Fruit fly (Drosophila melanogaster) whole organism, embryonic: Measurements from ENCODE around the gene CG31050.

ENCODE experiments used
- Ada2b ChIP-seq: fragments of 200-800 bp; sonication (Bioruptor generic); IDR thresholded peaks from 2 replicates; pipeline ENCODE4 v1.3.6; 2022; ENCODE audit warnings: missing biosample characterization, missing genetic modification characterization
- CG10979 ChIP-seq: fragments of 200-800 bp; sonication (Bioruptor generic); optimal IDR thresholded peaks from 2 replicates; lab custom pipeline; 2018; ENCODE audit warnings: missing biosample characterization, mild to moderate bottlenecking, missing genetic modification characterization, moderate library complexity
- CG11247 ChIP-seq: fragments of 200-800 bp; sonication (Bioruptor generic); IDR thresholded peaks from 2 replicates; pipeline ENCODE4 v1.3.6; 2022; ENCODE audit warnings: missing biosample characterization, missing genetic modification characterization
- CG12071 ChIP-seq: fragments of 200-800 bp; sonication (Bioruptor generic); optimal IDR thresholded peaks from 3 replicates; lab custom pipeline; 2018; ENCODE audit warnings: missing biosample characterization, mild to moderate bottlenecking, missing genetic modification characterization
- CG12769 ChIP-seq: fragments of 200-800 bp; sonication (Bioruptor generic); optimal IDR thresholded peaks from 2 replicates; lab custom pipeline; 2019; ENCODE audit warnings: missing biosample characterization, mild to moderate bottlenecking, missing genetic modification characterization, moderate library complexity
- CG1529 ChIP-seq: fragments of 200-800 bp; sonication (Bioruptor generic); optimal IDR thresholded peaks from 3 replicates; lab custom pipeline; 2018; ENCODE audit warnings: missing biosample characterization, missing genetic modification characterization
- CG15514 ChIP-seq: fragments of 200-800 bp; sonication (Bioruptor generic); optimal IDR thresholded peaks from 3 replicates; lab custom pipeline; 2017; ENCODE audit warnings: missing biosample characterization, missing genetic modification characterization, mild to moderate bottlenecking, moderate library complexity, missing genetic modification reagents
- CG18619 ChIP-seq: fragments of 200-800 bp; sonication (Bioruptor generic); optimal IDR thresholded peaks from 3 replicates; lab custom pipeline; 2017; ENCODE audit warnings: missing biosample characterization, mild to moderate bottlenecking, missing genetic modification characterization
- CG3065 ChIP-seq: fragments of 200-800 bp; sonication (Bioruptor generic); optimal IDR thresholded peaks from 2 replicates; lab custom pipeline; 2016; ENCODE audit warnings: missing biosample characterization, missing genetic modification characterization
- CG3281 ChIP-seq: fragments of 200-800 bp; sonication (Bioruptor generic); optimal IDR thresholded peaks from 3 replicates; lab custom pipeline; 2017; ENCODE audit warnings: missing biosample characterization, mild to moderate bottlenecking, missing genetic modification characterization
- CG43689 ChIP-seq: fragments of 200-800 bp; sonication (Bioruptor generic); IDR thresholded peaks from 2 replicates; pipeline ENCODE4 v1.3.6; 2022; ENCODE audit warnings: missing biosample characterization, missing genetic modification characterization
- CG6175 ChIP-seq: fragments of 200-800 bp; sonication (Bioruptor generic); IDR thresholded peaks from 3 replicates; pipeline ENCODE4 v1.3.6; 2022; ENCODE audit warnings: missing biosample characterization, missing genetic modification characterization
- CG6689 ChIP-seq: fragments of 200-800 bp; sonication (Bioruptor generic); IDR thresholded peaks from 2 replicates; pipeline ENCODE4 v1.3.6; 2022; ENCODE audit warnings: missing biosample characterization, missing genetic modification characterization
- CG6765 ChIP-seq: fragments of 200-800 bp; sonication (Bioruptor generic); optimal IDR thresholded peaks from 3 replicates; lab custom pipeline; 2017; ENCODE audit warnings: missing biosample characterization, mild to moderate bottlenecking, missing genetic modification characterization
- CG6813 ChIP-seq: fragments of 200-800 bp; sonication (Bioruptor generic); optimal IDR thresholded peaks from 2 replicates; lab custom pipeline; 2017; ENCODE audit warnings: missing biosample characterization, missing genetic modification characterization, mild to moderate bottlenecking, moderate library complexity, missing genetic modification reagents
- CG7963 ChIP-seq: fragments of 200-800 bp; sonication (Bioruptor generic); IDR thresholded peaks from 3 replicates; pipeline ENCODE4 v1.3.6; 2022; ENCODE audit warnings: missing biosample characterization, missing genetic modification characterization; ENCODE audit not compliant: partially characterized antibody
- CG8359 ChIP-seq: fragments of 200-800 bp; sonication (Bioruptor generic); optimal IDR thresholded peaks from 2 replicates; lab custom pipeline; 2017; ENCODE audit warnings: missing biosample characterization, mild to moderate bottlenecking, missing genetic modification characterization, borderline replicate concordance
- Dip2 ChIP-seq: fragments of 200-800 bp; sonication (Bioruptor generic); IDR thresholded peaks from 2 replicates; pipeline ENCODE4 v1.3.6; 2022; ENCODE audit warnings: missing biosample characterization, missing genetic modification characterization
- Drgx ChIP-seq: fragments of 200-800 bp; sonication (Bioruptor generic); IDR thresholded peaks from 2 replicates; pipeline ENCODE4 v1.3.6; 2022; ENCODE audit warnings: missing biosample characterization, missing genetic modification characterization
- E2f2 ChIP-seq: fragments of 200-800 bp; sonication (Bioruptor generic); IDR thresholded peaks from 2 replicates; pipeline ENCODE4 v1.3.6; 2022; ENCODE audit warnings: missing biosample characterization, missing genetic modification characterization
- HLH3B ChIP-seq: fragments of 200-800 bp; sonication (Bioruptor generic); IDR thresholded peaks from 2 replicates; pipeline ENCODE4 v1.3.6; 2022; ENCODE audit warnings: missing biosample characterization, missing genetic modification characterization
- HLH4C ChIP-seq: fragments of 200-800 bp; sonication (Bioruptor generic); IDR thresholded peaks from 3 replicates; pipeline ENCODE4 v1.3.6; 2022; ENCODE audit warnings: missing biosample characterization, missing genetic modification characterization; ENCODE audit not compliant: partially characterized antibody
- HLH54F ChIP-seq: fragments of 200-800 bp; sonication (Bioruptor generic); optimal IDR thresholded peaks from 3 replicates; lab custom pipeline; 2016; ENCODE audit warnings: missing biosample characterization, missing genetic modification characterization
- Mrtf ChIP-seq: fragments of 200-800 bp; sonication (Bioruptor generic); IDR thresholded peaks from 3 replicates; pipeline ENCODE4 v1.3.6; 2022; ENCODE audit warnings: missing biosample characterization, missing genetic modification characterization
- Neu2 ChIP-seq: fragments of 200-800 bp; sonication (Bioruptor generic); optimal IDR thresholded peaks from 3 replicates; lab custom pipeline; 2016; ENCODE audit warnings: missing biosample characterization, missing genetic modification characterization, borderline replicate concordance
- Rx ChIP-seq: fragments of 200-800 bp; sonication (Bioruptor generic); IDR thresholded peaks from 2 replicates; pipeline ENCODE4 v1.3.6; 2022; ENCODE audit warnings: missing biosample characterization, missing genetic modification characterization
- Scr ChIP-seq: fragments of 200-800 bp; sonication (Bioruptor generic); IDR thresholded peaks from 2 replicates; pipeline ENCODE4 v1.3.6; 2022; ENCODE audit warnings: missing biosample characterization, missing genetic modification characterization; ENCODE audit not compliant: partially characterized antibody
- TFAM ChIP-seq: fragments of 200-800 bp; sonication (Bioruptor generic); optimal IDR thresholded peaks from 2 replicates; lab custom pipeline; 2017; ENCODE audit warnings: missing biosample characterization, missing genetic modification characterization, inconsistent platforms
- ab ChIP-seq: fragments of 200-800 bp; sonication (Bioruptor generic); optimal IDR thresholded peaks from 2 replicates; lab custom pipeline; 2016; ENCODE audit warnings: missing biosample characterization, missing genetic modification characterization
- al ChIP-seq: fragments of 200-800 bp; sonication (Bioruptor generic); IDR thresholded peaks from 2 replicates; pipeline ENCODE4 v1.3.6; 2022; ENCODE audit warnings: missing biosample characterization, missing genetic modification characterization
- cad ChIP-seq: fragments of >200 bp; optimal IDR thresholded peaks from 2 replicates; lab custom pipeline; 2017; ENCODE audit warnings: missing biosample characterization, missing genetic modification characterization
- crc ChIP-seq: fragments of 200-800 bp; sonication (Bioruptor generic); optimal IDR thresholded peaks from 2 replicates; lab custom pipeline; 2016; ENCODE audit warnings: missing biosample characterization, missing genetic modification characterization
- danr ChIP-seq: fragments of 200-800 bp; sonication (Bioruptor generic); IDR thresholded peaks from 2 replicates; pipeline ENCODE4 v1.3.6; 2022; ENCODE audit warnings: missing biosample characterization, missing genetic modification characterization
- dm ChIP-seq: fragments of 200-800 bp; sonication (Bioruptor generic); optimal IDR thresholded peaks from 3 replicates; lab custom pipeline; 2016; ENCODE audit warnings: missing biosample characterization, missing genetic modification characterization
- dmrt11E ChIP-seq: fragments of 200-800 bp; sonication (Bioruptor generic); optimal IDR thresholded peaks from 3 replicates; lab custom pipeline; 2018; ENCODE audit warnings: missing biosample characterization, mild to moderate bottlenecking, missing genetic modification characterization, moderate library complexity
- ftz-f1 ChIP-seq: fragments of 200-800 bp; sonication (Bioruptor generic); optimal IDR thresholded peaks from 2 replicates; lab custom pipeline; 2016; ENCODE audit warnings: missing biosample characterization, missing genetic modification characterization
- gsb ChIP-seq: fragments of 200-800 bp; sonication (Bioruptor generic); IDR thresholded peaks from 2 replicates; pipeline ENCODE4 v1.3.6; 2022; ENCODE audit warnings: missing biosample characterization, missing genetic modification characterization
- ind ChIP-seq: fragments of 200-800 bp; sonication (Bioruptor generic); optimal IDR thresholded peaks from 3 replicates; lab custom pipeline; 2016; ENCODE audit warnings: missing biosample characterization, missing genetic modification characterization
- knrl ChIP-seq: fragments of 200-800 bp; sonication (Bioruptor generic); IDR thresholded peaks from 3 replicates; pipeline ENCODE4 v1.3.6; 2022; ENCODE audit warnings: missing biosample characterization, missing genetic modification characterization; ENCODE audit not compliant: partially characterized antibody
- mam ChIP-seq: fragments of 200-800 bp; sonication (Bioruptor generic); optimal IDR thresholded peaks from 3 replicates; lab custom pipeline; 2016; ENCODE audit warnings: missing biosample characterization, missing genetic modification characterization
- pfk ChIP-seq: fragments of 200-800 bp; sonication (Bioruptor generic); optimal IDR thresholded peaks from 2 replicates; lab custom pipeline; 2018; ENCODE audit warnings: missing biosample characterization, mild to moderate bottlenecking, missing genetic modification characterization, moderate library complexity
- pnt ChIP-seq: fragments of 200-800 bp; sonication (Bioruptor generic); optimal IDR thresholded peaks from 3 replicates; lab custom pipeline; 2016; ENCODE audit warnings: missing biosample characterization, missing genetic modification characterization
- prd ChIP-seq, 3 experiments: fragments of >200 bp in 2 of 3; fragments of 200-800 bp in 1 of 3; sonication (Bioruptor generic) in 1 of 3; optimal IDR thresholded peaks in 2 of 3; IDR thresholded peaks in 1 of 3; 2 replicates in 2 of 3; 3 replicates in 1 of 3; pipeline versions ENCODE4 v1.3.6 to Lab custom; 2017 to 2022; ENCODE audit warnings: missing biosample characterization in 1 of 3, missing genetic modification characterization in 1 of 3
- rib ChIP-seq: fragments of 200-800 bp; sonication (Bioruptor generic); IDR thresholded peaks from 2 replicates; pipeline ENCODE4 v1.3.6; 2022; ENCODE audit warnings: missing biosample characterization, missing genetic modification characterization
- so ChIP-seq: fragments of 200-800 bp; sonication (Bioruptor generic); IDR thresholded peaks from 3 replicates; pipeline ENCODE4 v1.3.6; 2022; ENCODE audit warnings: missing biosample characterization, missing genetic modification characterization
- sr ChIP-seq: fragments of 200-800 bp; sonication (Bioruptor generic); IDR thresholded peaks from 3 replicates; pipeline ENCODE4 v1.3.6; 2022; ENCODE audit warnings: missing biosample characterization, missing genetic modification characterization
- tio ChIP-seq: fragments of 200-800 bp; sonication (Bioruptor generic); optimal IDR thresholded peaks from 2 replicates; lab custom pipeline; 2017; ENCODE audit warnings: missing biosample characterization, missing genetic modification characterization, inconsistent platforms
- trh ChIP-seq: fragments of 200-800 bp; sonication (Bioruptor generic); optimal IDR thresholded peaks from 2 replicates; lab custom pipeline; 2016; ENCODE audit warnings: missing biosample characterization, missing genetic modification characterization
- zen2 ChIP-seq: fragments of 200-800 bp; sonication (Bioruptor generic); IDR thresholded peaks from 3 replicates; pipeline ENCODE4 v1.3.6; 2022; ENCODE audit warnings: missing biosample characterization, missing genetic modification characterization; ENCODE audit not compliant: partially characterized antibody

Gene CG31050

DNA sequence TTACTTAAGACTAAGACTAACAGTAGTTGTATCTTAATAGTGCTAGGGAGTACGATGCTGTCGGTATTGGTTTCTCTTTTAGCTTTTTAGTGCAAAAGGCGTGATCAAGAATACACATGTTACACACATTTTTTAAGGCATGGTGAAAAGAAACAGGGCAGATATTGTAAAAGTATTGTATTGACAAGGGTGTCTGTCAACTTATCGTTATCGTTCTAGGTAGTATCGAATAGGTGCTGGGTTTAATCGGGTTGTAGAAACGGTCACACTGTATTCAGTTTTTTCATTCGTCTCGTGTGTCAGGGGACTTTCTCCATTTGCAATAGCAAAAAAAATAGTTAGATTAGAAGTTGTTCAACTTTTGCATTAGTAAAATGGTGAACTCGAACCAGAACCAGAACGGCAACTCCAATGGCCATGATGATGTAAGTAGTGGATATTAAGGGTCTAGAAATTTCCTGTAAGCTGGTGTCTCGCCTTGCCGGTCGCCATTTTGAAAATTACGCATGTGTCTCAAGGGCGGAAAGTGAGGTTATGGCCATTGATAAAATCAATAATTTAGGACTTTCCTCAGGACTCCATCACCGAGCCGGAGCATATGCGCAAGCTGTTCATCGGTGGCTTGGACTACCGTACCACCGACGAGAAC lies 50.0 kb downstream of the CG31050 start (continued):
- TF ChIP-seq CG12071 (GFP tag; lab: Kevin White, UChicago) (no peak), pfk (GFP tag; lab: Kevin White, UChicago) (peak; percentile 68), so (GFP tag; lab: Robert Waterston, UW) (no peak), Drgx (GFP tag; lab: Robert Waterston, UW) (no peak), danr (no peak), E2f2 (GFP tag; lab: Robert Waterston, UW) (0 out of 2 replicates have a peak, but pooled peaks have one; percentile 19), zen2 (GFP tag; lab: Robert Waterston, UW) (peak; percentile 35; the same call in 1 of the 3 replicates), Mrtf (GFP tag; lab: Robert Waterston, UW) (no peak), CG7963 (peak; percentile 71; the same call in 2 of the 3 replicates), CG12769 (no peak), CG43689 (GFP tag; lab: Robert Waterston, UW) (no peak), CG6813 (GFP tag; lab: Kevin White, UChicago) (peak; percentile 13), al (GFP tag; lab: Robert Waterston, UW) (no peak), dm (GFP tag; lab: Kevin White, UChicago) (peak; percentile 91), CG8359 (GFP tag; lab: Kevin White, UChicago) (no peak), gsb (GFP tag; lab: Robert Waterston, UW) (no peak), pnt (GFP tag; lab: Kevin White, UChicago) (no peak), CG3281 (GFP tag; lab: Kevin White, UChicago) (peak; percentile 12), prd (optimal IDR thresholded peaks at IDR 0.05; lab: Kevin White, UChicago) (no peak), prd (GFP tag; IDR thresholded peaks at IDR 0.05; lab: Robert Waterston, UW) (no peak), crc (GFP tag; lab: Kevin White, UChicago) (no peak), rib (no peak), tio (GFP tag; lab: Kevin White, UChicago) (no peak), dmrt11E (no peak), ind (GFP tag; lab: Kevin White, UChicago) (no peak), mam (GFP tag; lab: Kevin White, UChicago) (no peak), CG11247 (GFP tag; lab: Robert Waterston, UW) (no peak), CG6689 (no peak), Dip2 (no peak), cad (GFP tag; lab: Kevin White, UChicago) (no peak), TFAM (GFP tag; lab: Kevin White, UChicago) (no peak), Rx (GFP tag; lab: Robert Waterston, UW) (no peak), CG3065 (GFP tag; lab: Kevin White, UChicago) (no peak), sr (GFP tag; lab: Robert Waterston, UW) (no peak), Scr (GFP tag; lab: Robert Waterston, UW) (peak; percentile 41; the same call in 1 of the 2 replicates), HLH4C (peak; percentile 60; the same call in 2 of the 3 replicates), CG15514 (GFP tag; lab: Kevin White, UChicago) (peak; percentile 57), trh (GFP tag; lab: Kevin White, UChicago) (no peak), HLH54F (GFP tag; lab: Kevin White, UChicago) (no peak), Ada2b (GFP tag; lab: Robert Waterston, UW) (no peak), ftz-f1 (GFP tag; lab: Kevin White, UChicago) (no peak), CG6175 (GFP tag; lab: Robert Waterston, UW) (no peak), HLH3B (GFP tag; lab: Robert Waterston, UW) (no peak), CG1529 (GFP tag; lab: Kevin White, UChicago) (no peak), CG18619 (GFP tag; lab: Kevin White, UChicago) (no peak), ab (GFP tag; lab: Kevin White, UChicago) (no peak), CG10979 (tag; lab: Kevin White, UChicago) (no peak), Neu2 (GFP tag; lab: Kevin White, UChicago) (no peak), knrl (peak; percentile 34; the same call in 2 of the 3 replicates), CG6765 (GFP tag; lab: Kevin White, UChicago) (peak; percentile 6)
